Fruit fly (Drosophila melanogaster) whole organism, wandering third instar larva: ENCODE results near the gene CadN2.

Experiments
- Mio ChIP-seq: sonication (Bioruptor generic); optimal IDR thresholded peaks from 2 replicates; lab custom pipeline; 2016; ENCODE audit warnings: missing biosample characterization, missing genetic modification characterization
- Myc ChIP-seq: fragments of >200 bp; optimal IDR thresholded peaks from 2 replicates; lab custom pipeline; 2017
- br ChIP-seq: fragments of 200-800 bp; sonication (Bioruptor generic); optimal IDR thresholded peaks from 2 replicates; lab custom pipeline; 2016; ENCODE audit warnings: missing biosample characterization, missing genetic modification characterization
- brk ChIP-seq: fragments of 200-800 bp; sonication (Bioruptor generic); optimal IDR thresholded peaks from 2 replicates; lab custom pipeline; 2016; ENCODE audit warnings: missing biosample characterization, mild to moderate bottlenecking, missing genetic modification characterization
- fru ChIP-seq: fragments of 200-800 bp; sonication (Bioruptor generic); optimal IDR thresholded peaks from 3 replicates; lab custom pipeline; 2016; ENCODE audit warnings: missing biosample characterization, mild to moderate bottlenecking, missing genetic modification characterization
- h ChIP-seq: fragments of 200-800 bp; sonication (Bioruptor generic); optimal IDR thresholded peaks from 3 replicates; lab custom pipeline; 2016; ENCODE audit warnings: missing biosample characterization, mild to moderate bottlenecking, missing genetic modification characterization
- lola ChIP-seq: fragments of >200 bp; optimal IDR thresholded peaks from 2 replicates; lab custom pipeline; 2017; ENCODE audit warnings: missing biosample characterization, missing genetic modification characterization
- sv ChIP-seq: fragments of 200-800 bp; sonication (Bioruptor generic); optimal IDR thresholded peaks from 3 replicates; lab custom pipeline; 2016; ENCODE audit warnings: missing biosample characterization, missing genetic modification characterization

dm6 chr2L:17768580-17768979 lies 106.5 kb downstream of the CadN2 start:
- no peak for TF ChIP-seq lola (GFP tag; lab: Kevin White, UChicago)
- no peak for TF ChIP-seq brk (GFP tag; lab: Kevin White, UChicago)
- TF ChIP-seq h, result no peak
- no peak for TF ChIP-seq sv (GFP tag; lab: Kevin White, UChicago)
- TF ChIP-seq Myc (lab: Kevin White, UChicago), result no peak
- no peak for TF ChIP-seq fru (GFP tag; lab: Kevin White, UChicago)
- no peak for TF ChIP-seq Mio (GFP tag; lab: Kevin White, UChicago)
- no peak for TF ChIP-seq br (GFP tag; lab: Kevin White, UChicago)
